Worm (Caenorhabditis elegans) whole organism, midembryonic: Measurements from ENCODE around the gene str-168.
A peak's percentile ranks its signal among the peaks of the same experiment; 100 is the strongest.
"Not testable (repeated sequence)": the region's sequence is repeated elsewhere in the genome, so short reads cannot be mapped to it uniquely, and the experiment has no call there.

ENCODE experiments used
- T22C8.4 ChIP-seq: fragments of 200-800 bp; sonication (Bioruptor generic); IDR thresholded peaks from 2 replicates; pipeline ENCODE4 v1.3.6; 2022; ENCODE audit warnings: missing genetic modification characterization, missing compliant biosample characterization
- cog-1 ChIP-seq: sonication (generic microtip); optimal IDR thresholded peaks from 2 replicates; lab custom pipeline; 2016; ENCODE audit warnings: missing genetic modification characterization, missing compliant biosample characterization
- flt-1 ChIP-seq: fragments of 200-800 bp; sonication (Bioruptor generic); IDR thresholded peaks from 2 replicates; pipeline ENCODE4 v1.3.6; 2022; ENCODE audit warnings: missing genetic modification characterization, missing compliant biosample characterization
- med-1 ChIP-seq: sonication (generic microtip); optimal IDR thresholded peaks from 2 replicates; lab custom pipeline; 2017; ENCODE audit warnings: missing genetic modification characterization, mild to moderate bottlenecking, missing compliant biosample characterization, antibody characterized with exemption, missing genetic modification reagents; ENCODE audit not compliant: insufficient read depth
- ref-1 ChIP-seq: fragments of 200-800 bp; sonication (Bioruptor generic); conservative IDR thresholded peaks from 2 replicates; pipeline ENCODE4 v1.3.6; 2022; ENCODE audit warnings: missing genetic modification reagents, missing genetic modification characterization, missing compliant biosample characterization
- ztf-23 ChIP-seq: fragments of 200-800 bp; sonication (Bioruptor generic); IDR thresholded peaks from 2 replicates; pipeline ENCODE4 v1.3.6; 2022; ENCODE audit warnings: missing genetic modification reagents, missing genetic modification characterization, missing compliant biosample characterization
- ztf-29 ChIP-seq: fragments of 200-800 bp; sonication (Bioruptor generic); IDR thresholded peaks from 2 replicates; pipeline ENCODE4 v1.3.6; 2022; ENCODE audit warnings: missing genetic modification reagents, missing genetic modification characterization, missing compliant biosample characterization

DNA sequence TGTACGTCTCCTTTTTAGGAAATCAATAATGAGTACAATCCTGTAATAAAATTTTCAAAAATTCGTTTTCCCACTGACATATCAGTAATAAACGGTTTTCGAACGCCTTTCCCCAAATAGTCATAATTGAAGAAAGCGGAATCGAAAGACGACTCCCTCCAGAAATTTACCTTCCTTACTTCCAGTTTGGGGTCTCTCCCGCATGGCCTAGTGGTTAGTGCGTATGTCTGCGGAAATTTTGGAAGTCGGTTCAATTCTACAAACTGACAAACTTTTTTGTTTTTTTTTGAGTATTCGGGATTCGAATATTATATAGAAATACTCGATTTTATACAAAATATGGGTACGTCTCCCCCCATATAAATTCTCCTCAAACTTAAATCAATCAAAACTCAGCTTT, 11.0 kb downstream of the str-168 start:
- TF ChIP-seq flt-1 (GFP tag; lab: Robert Waterston, UW); ztf-29; cog-1 (tag; lab: Kevin White, UChicago); ztf-23 (GFP tag; lab: Robert Waterston, UW); med-1 (GFP tag; lab: Kevin White, UChicago): not testable (repeated sequence)
- TF ChIP-seq T22C8.4 (GFP tag; lab: Robert Waterston, UW) (peak; percentile 69), ref-1 (GFP tag; lab: Robert Waterston, UW) (peak; percentile 45; the same call in 1 of the 2 replicates)
